Fruit fly (Drosophila melanogaster) Kc167 (cell line): ENCODE data around the gene vih.

Experiments used
- Myc ChIP-seq: fragments of >200 bp; optimal IDR thresholded peaks from 2 replicates; lab custom pipeline; 2017; ENCODE audit warnings: missing external identifiers
- Sin3A ChIP-seq: fragments of >200 bp; optimal IDR thresholded peaks from 2 replicates; lab custom pipeline; 2018; ENCODE audit warnings: missing external identifiers
- h ChIP-seq: fragments of >200 bp; optimal IDR thresholded peaks from 3 replicates; lab custom pipeline; 2018; ENCODE audit warnings: missing external identifiers
- insv ChIP-seq: fragments of >200 bp; optimal IDR thresholded peaks from 3 replicates; lab custom pipeline; 2018; ENCODE audit warnings: missing external identifiers
- psq ChIP-seq: fragments of >200 bp; optimal IDR thresholded peaks from 2 replicates; lab custom pipeline; 2017; ENCODE audit warnings: missing external identifiers
- ttk ChIP-seq: sonication (Bioruptor generic); optimal IDR thresholded peaks from 2 replicates; lab custom pipeline; 2017; ENCODE audit warnings: missing external identifiers

vih gene

DNA sequence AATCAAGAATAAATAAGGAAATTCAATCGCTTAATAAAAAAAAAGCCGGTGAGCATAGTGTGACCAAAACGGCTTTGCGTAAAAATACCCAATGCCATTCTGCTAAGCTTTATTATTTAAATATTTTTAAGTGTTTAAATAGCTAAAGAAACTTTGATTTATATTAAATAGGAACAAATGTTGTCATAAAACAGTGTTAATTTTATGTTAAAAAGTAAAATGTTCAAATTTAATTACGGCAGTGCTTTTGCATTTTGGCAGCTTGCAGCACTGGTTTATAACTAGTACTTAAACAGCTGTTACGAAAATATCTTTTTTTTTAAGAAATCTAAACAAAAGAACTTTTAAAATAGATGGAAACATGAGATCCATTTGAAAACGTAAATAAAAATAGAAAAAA lies 2.8 kb upstream of the vih start, which contains the start of the genes CG10638 and CG10681:
CG10638 (minus strand) TSS at position 63 of the 400 bp plus-strand sequence.
CG10681 (plus strand) TSS at position 265 of the 400 bp plus-strand sequence.
- TF ChIP-seq ttk (lab: Kevin White, UChicago) (no peak), Myc (lab: Kevin White, UChicago) (no peak), h (no peak), insv (lab: Kevin White, UChicago) (no peak), psq (lab: Kevin White, UChicago) (no peak), Sin3A (lab: Kevin White, UChicago) (no peak)

DNA sequence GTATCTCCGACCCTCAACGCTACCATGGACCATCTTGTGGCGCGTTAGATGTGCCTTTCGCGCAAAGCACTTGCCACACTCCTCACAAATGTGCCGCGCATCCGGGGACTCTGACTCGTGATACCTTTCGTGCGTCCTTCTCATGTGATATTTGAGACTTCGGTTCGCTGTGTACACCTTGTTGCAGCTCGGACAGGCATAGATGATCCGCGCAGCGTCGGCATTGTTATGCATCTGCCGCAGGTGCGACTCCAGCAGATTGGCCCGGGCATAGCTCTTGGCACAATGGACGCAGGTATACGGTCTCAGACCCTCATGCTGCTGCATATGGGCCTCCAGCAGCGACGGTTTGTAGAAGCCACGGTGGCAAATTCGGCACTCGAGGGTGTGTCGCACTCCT lies 1.9 kb downstream of the vih start:
- TF ChIP-seq Sin3A (lab: Kevin White, UChicago) (no peak), h (no peak), insv (lab: Kevin White, UChicago) (no peak), Myc (lab: Kevin White, UChicago) (no peak), psq (lab: Kevin White, UChicago) (no peak), ttk (lab: Kevin White, UChicago) (no peak)

DNA sequence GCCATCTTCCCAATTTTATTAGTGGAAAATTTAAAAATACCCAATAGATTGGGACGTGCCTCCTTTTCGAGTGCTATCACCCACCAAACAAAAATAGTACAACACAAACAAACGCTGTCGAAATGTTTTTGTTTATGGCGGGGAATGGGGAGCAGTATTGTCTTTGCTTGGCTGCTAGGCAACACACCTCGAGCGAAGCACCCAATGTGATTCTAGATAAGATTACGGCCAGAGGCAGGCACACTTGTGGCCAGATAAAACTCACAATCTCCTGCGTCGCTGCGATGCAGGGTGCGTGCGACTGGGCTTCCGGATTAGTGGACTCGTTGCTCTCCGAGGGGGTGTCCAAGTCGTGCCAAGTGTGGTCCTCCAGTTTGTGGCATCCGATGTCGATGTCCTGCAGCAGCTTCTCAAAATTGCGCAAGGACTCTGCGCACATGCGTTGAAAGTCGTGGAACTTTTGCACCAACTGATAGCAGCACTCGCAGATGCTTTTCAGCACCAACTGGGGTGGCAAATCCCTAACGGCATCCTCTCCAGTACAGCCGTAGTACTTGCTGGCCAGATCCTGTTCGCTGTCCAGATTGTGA lies 3.0 kb downstream of the vih start:
- TF ChIP-seq insv (lab: Kevin White, UChicago) (no peak), Sin3A (lab: Kevin White, UChicago) (no peak), ttk (lab: Kevin White, UChicago) (no peak), Myc (lab: Kevin White, UChicago) (no peak), psq (lab: Kevin White, UChicago) (no peak), h (no peak)

DNA sequence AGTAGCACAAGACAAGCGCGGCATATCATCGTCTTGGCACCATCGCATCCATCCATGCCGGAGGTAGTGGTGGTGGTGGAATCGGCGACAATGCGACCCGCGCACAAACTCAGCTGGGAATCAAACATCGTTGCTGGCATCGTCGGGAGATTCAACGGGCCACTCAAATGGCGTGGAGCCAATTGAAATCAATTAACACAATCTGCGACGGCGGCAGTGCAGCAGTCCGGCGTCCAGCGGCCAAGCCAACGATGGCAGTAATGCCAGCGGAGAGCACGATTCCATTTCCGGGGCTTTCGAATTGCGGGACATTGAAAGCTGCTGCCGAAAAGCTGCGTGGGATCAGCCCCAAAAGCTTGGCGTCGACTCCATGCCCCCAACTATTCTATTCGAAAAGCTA lies 3.5 kb downstream of the vih start, which contains the start of gene CG10654:
CG10654 (minus strand) TSS at position 270 of the 400 bp plus-strand sequence.
- TF ChIP-seq h = no peak
- TF ChIP-seq psq (lab: Kevin White, UChicago) = no peak
- no peak for TF ChIP-seq ttk (lab: Kevin White, UChicago)
- TF ChIP-seq Sin3A (lab: Kevin White, UChicago) = no peak
- TF ChIP-seq insv (lab: Kevin White, UChicago) = no peak
- TF ChIP-seq Myc (lab: Kevin White, UChicago) = no peak

DNA sequence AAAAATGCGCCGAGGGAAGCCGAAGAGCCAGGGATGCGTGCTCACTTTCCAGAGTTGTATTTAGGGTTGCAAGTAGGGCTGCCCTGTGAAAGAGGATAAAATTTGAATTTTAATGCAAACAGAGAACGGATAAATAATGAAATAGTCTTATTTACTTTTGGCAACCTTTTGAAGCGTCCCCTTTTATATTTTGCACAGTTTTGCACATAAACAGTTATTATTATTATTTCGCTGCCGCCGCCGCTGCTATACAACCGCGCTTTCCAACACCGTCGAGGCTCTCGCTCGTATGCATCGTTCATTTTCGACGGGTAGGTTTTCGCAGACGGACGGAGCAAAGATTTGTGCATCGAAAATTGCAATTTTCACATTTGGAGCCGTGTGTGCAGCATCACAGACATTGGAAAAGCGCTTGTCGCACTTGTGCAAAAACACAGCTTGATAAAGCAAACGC lies 10.7 kb downstream of the vih start, which contains the start of the genes sti and tral:
sti (minus strand) TSS at position 54 of the 454 bp plus-strand sequence.
tral (plus strand) TSS at position 298 of the 454 bp plus-strand sequence.
- TF ChIP-seq psq (lab: Kevin White, UChicago) (no peak), insv (lab: Kevin White, UChicago) (no peak), ttk (lab: Kevin White, UChicago) (no peak), Sin3A (lab: Kevin White, UChicago) (no peak), h (no peak), Myc (lab: Kevin White, UChicago) (no peak)

DNA sequence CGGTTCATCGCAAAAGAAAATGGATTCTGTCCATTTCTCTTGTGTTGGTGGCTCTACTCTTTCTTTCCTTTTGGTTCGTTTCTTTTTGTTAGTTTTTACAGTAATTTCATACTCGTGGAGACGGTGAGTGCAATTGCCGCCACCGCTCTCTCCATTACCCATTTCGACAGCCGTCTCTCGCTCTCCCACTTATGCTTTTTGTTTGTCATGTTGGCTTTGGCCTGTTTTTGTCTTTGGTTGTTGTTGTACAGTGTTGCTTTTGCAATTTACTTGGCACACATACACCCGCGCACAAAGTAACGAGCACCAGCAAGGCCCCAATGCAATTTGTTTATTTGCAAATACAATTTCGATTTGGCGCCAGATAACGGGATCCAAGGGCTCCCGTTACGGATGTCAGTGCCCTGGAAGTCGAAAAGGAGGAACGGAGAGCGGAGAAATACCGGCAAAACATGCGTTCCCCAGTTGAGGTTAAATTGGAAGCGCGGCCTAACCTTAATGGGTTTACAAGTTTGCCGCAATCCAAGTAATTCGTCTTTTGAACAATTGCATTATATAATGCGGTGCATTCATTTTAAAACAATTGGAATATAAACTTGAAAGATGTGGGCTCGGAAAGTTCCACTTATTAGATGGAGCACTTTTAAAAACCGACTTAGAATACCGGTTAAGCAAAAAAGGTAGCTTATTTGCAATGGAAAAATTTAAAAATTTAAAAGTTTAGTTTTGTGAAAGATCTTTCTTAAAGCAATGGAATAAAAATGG lies 11.8 kb downstream of the vih start:
- TF ChIP-seq psq (lab: Kevin White, UChicago) = no peak
- TF ChIP-seq insv (lab: Kevin White, UChicago) = no peak
- no peak for TF ChIP-seq Sin3A (lab: Kevin White, UChicago)
- no peak for TF ChIP-seq Myc (lab: Kevin White, UChicago)
- no peak for TF ChIP-seq h
- TF ChIP-seq ttk (lab: Kevin White, UChicago) = no peak

DNA sequence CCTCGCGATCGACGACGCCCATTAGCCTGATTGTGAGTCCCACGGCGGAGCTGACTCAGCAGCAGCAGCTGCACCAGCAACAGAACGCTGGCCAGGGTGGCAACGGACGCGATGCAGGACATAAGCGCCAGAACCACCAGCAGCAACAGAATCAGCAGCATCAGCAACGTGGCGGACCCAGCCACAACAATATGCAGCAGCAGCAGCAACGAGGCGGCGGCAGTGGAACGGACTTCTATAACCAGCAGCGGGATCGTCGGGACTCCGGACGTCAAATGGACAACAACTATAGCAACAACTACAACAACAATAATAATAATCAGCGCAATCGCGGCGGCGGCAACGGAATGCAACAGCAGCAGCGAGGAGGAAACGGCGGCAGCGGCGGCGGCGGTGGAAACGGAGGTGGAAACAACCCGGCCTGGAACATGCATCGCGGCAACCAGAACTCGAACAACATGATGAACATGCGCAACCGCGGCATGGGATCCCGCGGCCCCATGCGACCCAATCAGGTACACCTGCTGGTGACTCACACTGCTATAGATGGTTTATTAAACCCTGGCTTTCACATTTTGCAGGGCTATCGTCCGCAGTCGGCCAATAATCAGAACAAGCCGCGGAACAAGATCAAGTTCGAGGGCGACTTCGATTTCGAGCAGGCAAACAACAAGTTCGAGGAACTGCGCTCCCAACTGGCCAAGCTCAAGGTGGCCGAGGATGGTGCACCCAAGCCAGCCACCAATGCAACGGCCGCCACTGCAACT lies 13.5 kb downstream of the vih start:
- no peak for TF ChIP-seq h
- no peak for TF ChIP-seq Myc (lab: Kevin White, UChicago)
- no peak for TF ChIP-seq psq (lab: Kevin White, UChicago)
- TF ChIP-seq ttk (lab: Kevin White, UChicago) = no peak
- no peak for TF ChIP-seq insv (lab: Kevin White, UChicago)
- TF ChIP-seq Sin3A (lab: Kevin White, UChicago) = no peak

DNA sequence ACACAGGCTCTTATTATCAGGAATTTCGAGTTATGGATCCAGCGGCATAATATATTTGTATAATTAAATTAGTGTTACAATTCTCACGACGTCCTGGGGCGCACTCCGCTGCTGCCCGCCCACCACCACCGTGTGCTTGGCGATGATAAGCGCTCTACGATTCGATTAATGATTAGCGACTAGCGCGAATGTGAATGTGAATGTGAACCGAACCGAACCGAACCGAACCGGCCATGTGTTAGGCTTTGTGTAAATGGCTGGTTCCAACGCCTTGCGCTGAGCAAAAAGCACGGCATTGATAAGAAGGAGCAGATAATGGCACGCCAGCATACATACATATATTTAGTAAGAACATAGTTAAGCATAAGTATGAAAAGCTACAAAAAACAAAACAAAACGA lies 15.2 kb downstream of the vih start:
- TF ChIP-seq Sin3A (lab: Kevin White, UChicago) = no peak
- TF ChIP-seq psq (lab: Kevin White, UChicago) = no peak
- TF ChIP-seq h = no peak
- TF ChIP-seq Myc (lab: Kevin White, UChicago) = no peak
- TF ChIP-seq ttk (lab: Kevin White, UChicago) = no peak

DNA sequence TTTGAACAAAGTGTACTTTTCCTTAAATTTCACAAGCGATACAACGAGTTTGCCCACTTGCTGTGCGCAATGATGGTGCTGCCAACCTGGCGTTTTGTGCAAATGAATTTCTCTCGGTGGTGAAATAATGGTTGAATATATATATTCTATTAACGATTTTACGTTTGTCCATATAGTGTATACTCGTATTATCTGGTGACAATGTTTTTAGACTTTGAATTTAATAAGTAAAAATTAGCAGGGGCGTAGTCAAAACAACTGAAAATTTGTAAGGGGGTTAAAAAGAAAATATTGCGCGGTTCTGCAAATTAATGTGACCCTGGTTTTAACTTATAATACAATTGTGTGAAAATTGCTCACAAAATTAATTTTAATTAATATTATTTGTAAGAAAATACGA lies 19.8 kb downstream of the vih start, which contains the start of the genes ver and Gcn5:
ver (plus strand) TSS at position 47 of the 400 bp plus-strand sequence.
Gcn5 (minus strand) TSS at position 74 of the 400 bp plus-strand sequence.
- TF ChIP-seq Sin3A (lab: Kevin White, UChicago) = no peak
- TF ChIP-seq psq (lab: Kevin White, UChicago) = no peak
- no peak for TF ChIP-seq ttk (lab: Kevin White, UChicago)
- no peak for TF ChIP-seq insv (lab: Kevin White, UChicago)
- no peak for TF ChIP-seq Myc (lab: Kevin White, UChicago)
- TF ChIP-seq h = no peak

DNA sequence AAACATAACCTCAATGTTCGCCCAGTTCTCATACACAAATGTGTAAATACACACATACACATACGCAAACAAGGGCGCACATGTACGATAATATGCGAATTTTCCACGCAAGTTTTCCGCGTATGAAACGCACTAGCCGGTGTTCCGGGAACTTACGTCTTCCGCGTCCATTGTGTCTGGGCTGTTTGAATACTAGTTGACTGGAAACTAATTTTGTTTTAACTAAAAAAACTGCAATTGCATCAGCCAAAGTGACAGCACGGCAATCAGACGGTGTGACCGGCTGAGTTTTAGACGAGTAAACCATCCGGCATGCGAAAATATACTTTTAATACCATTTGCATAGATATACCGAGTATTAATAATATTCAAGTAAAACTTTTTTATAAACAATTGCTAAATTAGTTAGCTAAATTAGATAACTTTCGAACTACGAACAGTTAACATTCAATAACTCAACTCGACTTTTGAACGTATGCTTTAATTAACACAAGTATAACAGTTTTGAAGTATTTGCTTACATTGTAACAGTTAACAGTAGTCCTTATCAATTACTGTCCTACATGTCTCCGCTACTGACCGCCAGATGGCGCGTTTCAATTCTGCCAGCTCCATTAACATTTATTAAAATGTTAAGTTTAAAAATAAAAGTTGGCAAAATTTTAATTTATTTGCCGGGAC lies 22.5 kb downstream of the vih start, which contains the start of gene eIF2beta:
eIF2beta (minus strand) TSS at position 299 of the 681 bp plus-strand sequence.
- no peak for TF ChIP-seq insv (lab: Kevin White, UChicago)
- no peak for TF ChIP-seq ttk (lab: Kevin White, UChicago)
- no peak for TF ChIP-seq psq (lab: Kevin White, UChicago)
